Fruit fly (Drosophila melanogaster) whole organism, embryonic: ENCODE results near the gene Pfdn2.

ENCODE experiments used
- C15 ChIP-seq: fragments of 200-800 bp; sonication (Bioruptor generic); IDR thresholded peaks from 3 replicates; pipeline ENCODE4 v1.3.6; 2022; ENCODE audit warnings: missing biosample characterization, missing genetic modification characterization
- CG10209 ChIP-seq: fragments of 200-800 bp; sonication (Bioruptor generic); optimal IDR thresholded peaks from 3 replicates; lab custom pipeline; 2017; ENCODE audit warnings: missing biosample characterization, mild to moderate bottlenecking, missing genetic modification characterization, missing genetic modification reagents
- CG12236 ChIP-seq: fragments of 200-800 bp; sonication (Bioruptor generic); optimal IDR thresholded peaks from 2 replicates; lab custom pipeline; 2016; ENCODE audit warnings: missing biosample characterization, missing genetic modification characterization
- CG15073 ChIP-seq: fragments of 200-800 bp; sonication (Bioruptor generic); optimal IDR thresholded peaks from 2 replicates; lab custom pipeline; 2016; ENCODE audit warnings: missing biosample characterization, missing genetic modification characterization
- CG15514 ChIP-seq: fragments of 200-800 bp; sonication (Bioruptor generic); optimal IDR thresholded peaks from 3 replicates; lab custom pipeline; 2017; ENCODE audit warnings: missing biosample characterization, missing genetic modification characterization, mild to moderate bottlenecking, moderate library complexity, missing genetic modification reagents
- CG15601 ChIP-seq: fragments of 200-800 bp; sonication (Bioruptor generic); optimal IDR thresholded peaks from 3 replicates; lab custom pipeline; 2019; ENCODE audit warnings: missing biosample characterization, mild to moderate bottlenecking, missing genetic modification characterization, moderate library complexity
- CG17802 ChIP-seq: fragments of 200-800 bp; sonication (Bioruptor generic); optimal IDR thresholded peaks from 2 replicates; lab custom pipeline; 2018; ENCODE audit warnings: missing biosample characterization, mild to moderate bottlenecking, missing genetic modification characterization, moderate library complexity
- CG2678 ChIP-seq: fragments of 200-800 bp; sonication (Bioruptor generic); optimal IDR thresholded peaks from 3 replicates; lab custom pipeline; 2019; ENCODE audit warnings: missing biosample characterization, mild to moderate bottlenecking, missing genetic modification characterization, moderate library complexity
- CG3407 ChIP-seq: fragments of 200-800 bp; sonication (Bioruptor generic); optimal IDR thresholded peaks from 2 replicates; lab custom pipeline; 2018; ENCODE audit warnings: missing biosample characterization, mild to moderate bottlenecking, missing genetic modification characterization
- CG4282 ChIP-seq: fragments of 200-800 bp; sonication (Bioruptor generic); optimal IDR thresholded peaks from 2 replicates; lab custom pipeline; 2016; ENCODE audit warnings: missing biosample characterization, missing genetic modification characterization
- CG6272 ChIP-seq: fragments of 200-800 bp; sonication (Bioruptor generic); IDR thresholded peaks from 2 replicates; pipeline ENCODE4 v1.3.6; 2022; ENCODE audit warnings: missing biosample characterization, missing genetic modification characterization
- CG6654 ChIP-seq: fragments of 200-800 bp; sonication (Bioruptor generic); optimal IDR thresholded peaks from 2 replicates; lab custom pipeline; 2017; ENCODE audit warnings: missing biosample characterization, mild to moderate bottlenecking, missing genetic modification characterization
- CG6689 ChIP-seq: fragments of 200-800 bp; sonication (Bioruptor generic); IDR thresholded peaks from 2 replicates; pipeline ENCODE4 v1.3.6; 2022; ENCODE audit warnings: missing biosample characterization, missing genetic modification characterization
- CG8388 ChIP-seq: fragments of 200-800 bp; sonication (Bioruptor generic); optimal IDR thresholded peaks from 2 replicates; lab custom pipeline; 2019; ENCODE audit warnings: missing biosample characterization, mild to moderate bottlenecking, missing genetic modification characterization, moderate library complexity
- CG9437 ChIP-seq: fragments of 200-800 bp; sonication (Bioruptor generic); optimal IDR thresholded peaks from 2 replicates; lab custom pipeline; 2018; ENCODE audit warnings: missing biosample characterization, mild to moderate bottlenecking, missing genetic modification characterization
- CG9817 ChIP-seq: fragments of 200-800 bp; sonication (Bioruptor generic); optimal IDR thresholded peaks from 2 replicates; lab custom pipeline; 2018; ENCODE audit warnings: missing biosample characterization, mild to moderate bottlenecking, missing genetic modification characterization, moderate library complexity
- E2f1 ChIP-seq: fragments of 200-800 bp; sonication (Bioruptor generic); IDR thresholded peaks from 2 replicates; pipeline ENCODE4 v1.3.6; 2022; ENCODE audit warnings: missing biosample characterization, missing genetic modification characterization
- E2f2 ChIP-seq: fragments of 200-800 bp; sonication (Bioruptor generic); IDR thresholded peaks from 2 replicates; pipeline ENCODE4 v1.3.6; 2022; ENCODE audit warnings: missing biosample characterization, missing genetic modification characterization
- Ets65A ChIP-seq: fragments of 200-800 bp; sonication (Bioruptor generic); peaks from one replicate; lab custom pipeline; 2016; ENCODE audit warnings: missing biosample characterization, missing genetic modification characterization
- HLHmδ ChIP-seq: fragments of 200-800 bp; sonication (Bioruptor generic); optimal IDR thresholded peaks from 2 replicates; lab custom pipeline; 2018; ENCODE audit warnings: missing biosample characterization, mild to moderate bottlenecking, missing genetic modification characterization, moderate library complexity
- Hr78 ChIP-seq, 2 experiments: fragments of 200-800 bp in 1 of 2; fragments of >200 bp in 1 of 2; sonication (Bioruptor generic) in 1 of 2; optimal IDR thresholded peaks; 2 replicates each; lab custom pipeline; 2017 to 2019; ENCODE audit warnings: missing biosample characterization in 2 of 2, missing genetic modification characterization in 2 of 2, mild to moderate bottlenecking in 1 of 2, moderate library complexity in 1 of 2
- MTF-1 ChIP-seq: fragments of 200-800 bp; sonication (Bioruptor generic); optimal IDR thresholded peaks from 2 replicates; lab custom pipeline; 2018; ENCODE audit warnings: missing biosample characterization, mild to moderate bottlenecking, missing genetic modification characterization, borderline replicate concordance
- Med ChIP-seq: fragments of 200-800 bp; sonication (Bioruptor generic); peaks from one replicate; lab custom pipeline; 2016; ENCODE audit warnings: missing biosample characterization, missing genetic modification characterization, mild to moderate bottlenecking, inconsistent platforms, moderate library complexity
- PHDP ChIP-seq: fragments of 200-800 bp; sonication (Bioruptor generic); optimal IDR thresholded peaks from 3 replicates; lab custom pipeline; 2018; ENCODE audit warnings: missing biosample characterization, mild to moderate bottlenecking, missing genetic modification characterization, moderate library complexity
- Ravus ChIP-seq: fragments of 200-800 bp; sonication (Bioruptor generic); IDR thresholded peaks from 2 replicates; pipeline ENCODE4 v1.3.6; 2022; ENCODE audit warnings: missing biosample characterization, missing genetic modification characterization
- Sry-δ ChIP-seq: fragments of 200-800 bp; sonication (Bioruptor generic); optimal IDR thresholded peaks from 2 replicates; lab custom pipeline; 2016; ENCODE audit warnings: missing biosample characterization, missing genetic modification characterization
- Trl ChIP-seq, 3 experiments: fragments of >200 bp in 2 of 3; fragments of 200-800 bp in 1 of 3; sonication (Bioruptor generic) in 1 of 3; optimal IDR thresholded peaks; 2 replicates in 1 of 3; 3 replicates in 2 of 3; lab custom pipeline; 2016 to 2017; ENCODE audit warnings: missing biosample characterization in 1 of 3, missing genetic modification characterization in 1 of 3
- Xrp1 ChIP-seq: fragments of 200-800 bp; sonication (Bioruptor generic); IDR thresholded peaks from 2 replicates; pipeline ENCODE4 v1.3.6; 2022; ENCODE audit warnings: missing biosample characterization, missing genetic modification characterization
- bcd ChIP-seq: fragments of 200-800 bp; sonication (Bioruptor generic); optimal IDR thresholded peaks from 2 replicates; lab custom pipeline; 2017; ENCODE audit warnings: missing biosample characterization, mild to moderate bottlenecking, missing genetic modification characterization
- bigmax ChIP-seq: fragments of 200-800 bp; sonication (Bioruptor generic); optimal IDR thresholded peaks from 2 replicates; lab custom pipeline; 2018; ENCODE audit warnings: missing biosample characterization, mild to moderate bottlenecking, missing genetic modification characterization
- bsh ChIP-seq, 2 experiments: fragments of 200-800 bp; sonication (Bioruptor generic); optimal IDR thresholded peaks; 2 replicates each; lab custom pipeline; 2017 to 2018; ENCODE audit warnings: mild to moderate bottlenecking in 2 of 2, missing biosample characterization in 2 of 2, missing genetic modification characterization in 2 of 2, moderate library complexity in 1 of 2
- dimm ChIP-seq: fragments of 200-800 bp; sonication (Bioruptor generic); IDR thresholded peaks from 2 replicates; pipeline ENCODE4 v1.3.6; 2022; ENCODE audit warnings: missing biosample characterization, missing genetic modification characterization
- emc ChIP-seq: fragments of 200-800 bp; sonication (Bioruptor generic); optimal IDR thresholded peaks from 2 replicates; lab custom pipeline; 2016; ENCODE audit warnings: missing biosample characterization, missing genetic modification characterization
- ems ChIP-seq: fragments of 200-800 bp; sonication (Bioruptor generic); optimal IDR thresholded peaks from 3 replicates; lab custom pipeline; 2016; ENCODE audit warnings: missing biosample characterization, missing genetic modification characterization
- kah ChIP-seq: fragments of 200-800 bp; sonication (Bioruptor generic); optimal IDR thresholded peaks from 2 replicates; lab custom pipeline; 2018; ENCODE audit warnings: missing biosample characterization, mild to moderate bottlenecking, missing genetic modification characterization
- lov ChIP-seq, 2 experiments: fragments of 200-800 bp in 1 of 2; fragments of >200 bp in 1 of 2; sonication (Bioruptor generic) in 1 of 2; IDR thresholded peaks in 1 of 2; optimal IDR thresholded peaks in 1 of 2; 2 replicates in 1 of 2; 3 replicates in 1 of 2; pipeline versions ENCODE4 v1.3.6 to Lab custom; 2017 to 2022; ENCODE audit warnings: missing biosample characterization in 1 of 2, missing genetic modification characterization in 1 of 2
- nmo ChIP-seq: fragments of 200-800 bp; sonication (Bioruptor generic); optimal IDR thresholded peaks from 2 replicates; lab custom pipeline; 2018; ENCODE audit warnings: missing biosample characterization, mild to moderate bottlenecking, missing genetic modification characterization, moderate library complexity
- pros ChIP-seq: fragments of 200-800 bp; sonication (Bioruptor generic); optimal IDR thresholded peaks from 3 replicates; lab custom pipeline; 2019; ENCODE audit warnings: missing biosample characterization, mild to moderate bottlenecking, missing genetic modification characterization, moderate library complexity
- ro ChIP-seq: fragments of 200-800 bp; sonication (Bioruptor generic); IDR thresholded peaks from 2 replicates; pipeline ENCODE4 v1.3.6; 2022; ENCODE audit warnings: missing biosample characterization, missing genetic modification characterization
- run ChIP-seq: fragments of 200-800 bp; sonication (Bioruptor generic); optimal IDR thresholded peaks from 3 replicates; lab custom pipeline; 2018; ENCODE audit warnings: missing biosample characterization, mild to moderate bottlenecking, missing genetic modification characterization
- schlank ChIP-seq: fragments of 200-800 bp; sonication (Bioruptor generic); optimal IDR thresholded peaks from 2 replicates; lab custom pipeline; 2018; ENCODE audit warnings: missing biosample characterization, mild to moderate bottlenecking, missing genetic modification characterization
- sisA ChIP-seq: fragments of 200-800 bp; sonication (Bioruptor generic); IDR thresholded peaks from 2 replicates; pipeline ENCODE4 v1.3.6; 2022; ENCODE audit warnings: missing biosample characterization, missing genetic modification characterization
- sna ChIP-seq: fragments of 200-800 bp; sonication (Bioruptor generic); IDR thresholded peaks from 2 replicates; pipeline ENCODE4 v1.3.6; 2022; ENCODE audit warnings: missing biosample characterization, missing genetic modification characterization; ENCODE audit not compliant: partially characterized antibody
- so ChIP-seq: fragments of 200-800 bp; sonication (Bioruptor generic); IDR thresholded peaks from 3 replicates; pipeline ENCODE4 v1.3.6; 2022; ENCODE audit warnings: missing biosample characterization, missing genetic modification characterization
- tin ChIP-seq: fragments of 200-800 bp; sonication (Bioruptor generic); optimal IDR thresholded peaks from 3 replicates; lab custom pipeline; 2016; ENCODE audit warnings: missing biosample characterization, missing genetic modification characterization
- ttk ChIP-seq: fragments of 200-800 bp; sonication (Bioruptor generic); IDR thresholded peaks from 2 replicates; pipeline ENCODE4 v2.1.2; 2022; ENCODE audit warnings: missing biosample characterization, missing genetic modification characterization
- unc-4 ChIP-seq: fragments of 200-800 bp; sonication (Bioruptor generic); IDR thresholded peaks from 2 replicates; pipeline ENCODE4 v1.3.6; 2022; ENCODE audit warnings: missing biosample characterization, missing genetic modification characterization; ENCODE audit not compliant: partially characterized antibody
- usp ChIP-seq: fragments of >200 bp; optimal IDR thresholded peaks from 2 replicates; lab custom pipeline; 2017; ENCODE audit warnings: missing biosample characterization, missing genetic modification characterization
- zen2 ChIP-seq: fragments of 200-800 bp; sonication (Bioruptor generic); IDR thresholded peaks from 3 replicates; pipeline ENCODE4 v1.3.6; 2022; ENCODE audit warnings: missing biosample characterization, missing genetic modification characterization; ENCODE audit not compliant: partially characterized antibody

The Pfdn2 gene

dm6 chr3L:11120419-11120958, 46.3 kb upstream of the Pfdn2 start, which contains the start of the genes FoxK and mRpL2 (continued):
- TF ChIP-seq run (tag; lab: Kevin White, UChicago), result peak; percentile 19
- TF ChIP-seq schlank (tag; lab: Kevin White, UChicago), result no peak
- no peak for TF ChIP-seq CG6689 (GFP tag; lab: Robert Waterston, UW)
- no peak for TF ChIP-seq emc (GFP tag; lab: Kevin White, UChicago)
- TF ChIP-seq CG12236 (GFP tag; lab: Kevin White, UChicago), result no peak
- no peak for TF ChIP-seq CG3407 (GFP tag; lab: Kevin White, UChicago)
- peak; percentile 80 for TF ChIP-seq Med (GFP tag; lab: Kevin White, UChicago)
- TF ChIP-seq HLHmδ (GFP tag; lab: Kevin White, UChicago), result no peak
- TF ChIP-seq E2f1, result no peak
- no peak for TF ChIP-seq CG2678 (tag; lab: Kevin White, UChicago)
- TF ChIP-seq zen2 (GFP tag; lab: Robert Waterston, UW), result no peak
- no peak for TF ChIP-seq Ets65A
- TF ChIP-seq unc-4 (GFP tag; lab: Robert Waterston, UW), result 0 out of 2 replicates have a peak, but pooled peaks have one; percentile 38
- no peak for TF ChIP-seq ro (GFP tag; lab: Robert Waterston, UW)
- TF ChIP-seq dimm (GFP tag; lab: Robert Waterston, UW), result no peak
- no peak for TF ChIP-seq Trl (optimal IDR thresholded peaks at IDR 0.05; lab: Kevin White, UChicago)
- no peak for TF ChIP-seq Trl (GFP tag; optimal IDR thresholded peaks at IDR 0.05; lab: Kevin White, UChicago)
- TF ChIP-seq so (GFP tag; lab: Robert Waterston, UW), result no peak
- no peak for TF ChIP-seq Hr78 (GFP tag; optimal IDR thresholded peaks at IDR 0.05; lab: Kevin White, UChicago)
- no peak for TF ChIP-seq bigmax (GFP tag; lab: Kevin White, UChicago)
- TF ChIP-seq nmo (GFP tag; lab: Kevin White, UChicago), result peak; percentile 19
- no peak for TF ChIP-seq CG10209 (GFP tag; lab: Kevin White, UChicago)
- no peak for TF ChIP-seq ems
- TF ChIP-seq Xrp1 (GFP tag; lab: Robert Waterston, UW), result no peak
- TF ChIP-seq sisA (GFP tag; lab: Robert Waterston, UW), result no peak
- no peak for TF ChIP-seq CG6272 (GFP tag; lab: Robert Waterston, UW)
- TF ChIP-seq CG8388 (GFP tag; lab: Kevin White, UChicago), result no peak
- TF ChIP-seq C15 (GFP tag; lab: Robert Waterston, UW), result no peak
- TF ChIP-seq kah, result no peak
- peak; percentile 16 for TF ChIP-seq lov (optimal IDR thresholded peaks at IDR 0.05; lab: Kevin White, UChicago)
- TF ChIP-seq lov (GFP tag; IDR thresholded peaks at IDR 0.05; lab: Robert Waterston, UW), result no peak
- TF ChIP-seq bsh (GFP tag; optimal IDR thresholded peaks at IDR 0.05; lab: Kevin White, UChicago), result peak in 1 of 2 experiments; percentile 94
- peak; percentile 69 for TF ChIP-seq CG15514 (GFP tag; lab: Kevin White, UChicago)
- peak; percentile 55 for TF ChIP-seq MTF-1
- no peak for TF ChIP-seq bcd
- no peak for TF ChIP-seq CG15601 (tag; lab: Kevin White, UChicago)
- TF ChIP-seq tin, result no peak
- no peak for TF ChIP-seq usp (GFP tag; lab: Kevin White, UChicago)
- peak; percentile 39 for TF ChIP-seq CG4282
- no peak for TF ChIP-seq CG15073 (GFP tag; lab: Kevin White, UChicago)
- no peak for TF ChIP-seq PHDP (tag; lab: Kevin White, UChicago)
- no peak for TF ChIP-seq Ravus (GFP tag; lab: Robert Waterston, UW)
- TF ChIP-seq pros, result no peak
- no peak for TF ChIP-seq CG17802 (tag; lab: Kevin White, UChicago)
- peak; percentile 53 for TF ChIP-seq Sry-δ (GFP tag; lab: Kevin White, UChicago)
- TF ChIP-seq E2f2 (GFP tag; lab: Robert Waterston, UW), result peak; percentile 58
- no peak for TF ChIP-seq sna (GFP tag; lab: Robert Waterston, UW)
- no peak for TF ChIP-seq ttk
- no peak for TF ChIP-seq CG9817 (tag; lab: Kevin White, UChicago)
- no peak for TF ChIP-seq CG6654 (GFP tag; lab: Kevin White, UChicago)
- no peak for TF ChIP-seq CG9437 (GFP tag; lab: Kevin White, UChicago)
